Fruit fly (Drosophila melanogaster): ENCODE results near the gene Mur18B.

The Mur18B gene

dm6 chrX:19183121-19183520 lies 29.9 kb upstream of the Mur18B start, which contains the start of gene CG33253:
TSS of gene CG33253 (plus strand) at chrX:19183421.
- TF ChIP-seq CTCF (optimal IDR thresholded peaks at IDR 0.05) (no peak), CG8478 (optimal IDR thresholded peaks at IDR 0.05) (no peak)

dm6 chrX:19187624-19188085 lies 25.4 kb upstream of the Mur18B start, which contains the start of gene Mec2:
TSS of gene Mec2 (plus strand) at chrX:19188035.
- TF ChIP-seq CTCF (optimal IDR thresholded peaks at IDR 0.05) (no peak), CG8478 (optimal IDR thresholded peaks at IDR 0.05) (no peak)

dm6 chrX:19189903-19190302 lies 23.2 kb upstream of the Mur18B start, which contains the start of gene HP1D3csd:
TSS of gene HP1D3csd (plus strand) at chrX:19190214.
- peak in 1 of 2 experiments; percentile 49 for TF ChIP-seq CTCF (optimal IDR thresholded peaks at IDR 0.05)
- TF ChIP-seq CG8478 (optimal IDR thresholded peaks at IDR 0.05) = no peak

- TF ChIP-seq CTCF (optimal IDR thresholded peaks at IDR 0.05) (no peak), CG8478 (optimal IDR thresholded peaks at IDR 0.05) (no peak)
Observed at dm6 chrX:19191050-19191449, 22.0 kb upstream of the Mur18B start.

DNA sequence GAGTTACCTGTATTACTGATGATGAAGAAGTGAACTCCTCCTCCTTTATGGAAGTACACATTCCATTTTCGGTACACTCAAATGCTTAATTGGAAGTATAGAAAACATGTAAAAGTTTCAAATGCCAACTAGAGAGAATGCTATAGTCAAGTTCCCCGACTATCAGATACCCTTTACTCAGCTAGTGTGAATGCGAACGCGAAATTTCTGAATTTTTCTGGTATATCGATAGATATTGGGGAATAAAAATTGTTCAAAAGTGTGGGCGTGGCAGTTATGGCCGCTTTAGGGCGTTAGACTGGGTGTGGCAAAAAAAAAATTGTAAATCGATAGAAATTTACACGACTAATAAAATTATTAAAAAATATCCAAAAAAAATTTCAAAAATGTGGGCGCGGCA lies 21.5 kb upstream of the Mur18B start:
- TF ChIP-seq CG8478 (optimal IDR thresholded peaks at IDR 0.05) (no peak), CTCF (optimal IDR thresholded peaks at IDR 0.05) (no peak)

dm6 chrX:19193336-19193735 lies 19.7 kb upstream of the Mur18B start, which contains the start of the genes CG7914 and CG14194:
TSS of gene CG7914 (minus strand) at chrX:19193448.
TSS of gene CG14194 (plus strand) at chrX:19193555.
- peak in 1 of 2 experiments; percentile 4 for TF ChIP-seq CTCF (optimal IDR thresholded peaks at IDR 0.05)
- no peak for TF ChIP-seq CG8478 (optimal IDR thresholded peaks at IDR 0.05)

- TF ChIP-seq CG8478 (optimal IDR thresholded peaks at IDR 0.05) (no peak), CTCF (optimal IDR thresholded peaks at IDR 0.05) (no peak)
Observed at dm6 chrX:19201630-19202029, 11.4 kb upstream of the Mur18B start, which contains the start of gene CG7990. TSS of gene CG7990 (minus strand) at chrX:19201979.

DNA sequence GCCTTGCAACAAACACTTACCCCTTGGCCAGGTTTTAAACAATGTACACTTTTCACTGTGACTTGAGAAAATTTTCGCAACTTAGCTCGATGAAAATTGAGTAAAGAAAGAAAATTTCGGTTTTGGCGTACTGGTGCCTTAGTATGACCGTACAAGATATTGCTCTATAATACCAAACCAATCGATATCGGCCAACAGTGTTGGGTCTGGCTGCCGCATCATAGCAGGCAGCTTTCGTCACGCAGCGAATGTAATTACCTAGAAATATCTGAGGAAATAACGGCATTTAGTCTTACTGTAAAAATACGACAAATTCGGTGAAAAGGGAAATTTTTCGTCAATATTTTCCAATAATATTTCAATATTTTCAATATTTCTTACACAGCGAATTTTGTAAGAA lies 5.0 kb upstream of the Mur18B start, which contains the start of gene Ulp1:
Ulp1 (minus strand) TSS at position 174 of the 400 bp plus-strand sequence.
- TF ChIP-seq CG8478 (optimal IDR thresholded peaks at IDR 0.05) (no peak), CTCF (optimal IDR thresholded peaks at IDR 0.05) (peak; percentile 58 to 67)

dm6 chrX:19211982-19212381 lies 1.1 kb upstream of the Mur18B start, which contains the start of gene CG14195:
TSS of gene CG14195 (minus strand) at chrX:19212082.
- TF ChIP-seq CTCF (optimal IDR thresholded peaks at IDR 0.05) = no peak
- TF ChIP-seq CG8478 (optimal IDR thresholded peaks at IDR 0.05) = no peak

dm6 chrX:19215215-19215614 lies 2.2 kb downstream of the Mur18B start, which contains the start of gene Muc18B:
TSS of gene Muc18B (plus strand) at chrX:19215515.
- TF ChIP-seq CTCF (optimal IDR thresholded peaks at IDR 0.05) = no peak
- no peak for TF ChIP-seq CG8478 (optimal IDR thresholded peaks at IDR 0.05)

DNA sequence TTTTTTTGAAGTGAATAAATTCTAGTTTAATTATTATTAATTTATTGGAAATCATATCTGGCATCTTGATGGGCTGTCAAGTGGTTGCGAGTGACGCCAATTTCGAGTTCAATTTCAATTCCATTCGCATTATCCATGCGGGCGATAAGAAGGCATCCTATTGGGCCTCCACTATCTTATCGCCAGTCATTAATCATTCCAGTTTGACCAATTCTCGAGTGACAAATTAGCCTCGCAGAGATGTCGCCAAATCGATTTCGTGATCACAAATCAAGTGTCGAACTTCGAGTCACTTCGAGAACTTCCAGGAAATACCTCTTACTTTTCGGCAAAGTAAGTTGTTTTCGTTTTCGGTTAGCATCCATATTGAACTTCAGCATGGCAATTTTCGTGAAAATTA lies 3.6 kb downstream of the Mur18B start:
- TF ChIP-seq CG8478 (optimal IDR thresholded peaks at IDR 0.05) (no peak), CTCF (optimal IDR thresholded peaks at IDR 0.05) (no peak)

DNA sequence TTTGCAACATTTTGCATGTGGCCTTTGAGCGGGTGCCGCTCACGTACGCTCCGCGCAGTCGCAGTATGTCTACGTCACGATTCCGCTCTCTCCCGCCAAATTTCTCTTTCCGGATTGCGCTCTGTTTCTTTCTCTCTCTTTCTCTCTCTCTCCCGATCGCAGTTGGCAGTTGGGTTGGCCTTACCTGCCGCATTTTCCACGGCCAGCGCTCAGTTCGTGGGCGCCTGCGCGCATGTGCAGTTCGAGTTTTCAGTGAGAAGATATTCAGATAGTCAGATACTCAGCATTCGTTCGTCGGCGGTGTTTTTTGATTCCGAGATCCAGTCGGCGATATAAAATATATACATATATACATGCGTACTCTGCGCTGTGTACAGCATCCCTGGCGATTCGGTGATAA lies 7.4 kb downstream of the Mur18B start, which contains the start of gene CG7884:
CG7884 (plus strand) TSS at position 208 of the 400 bp plus-strand sequence.
- TF ChIP-seq CTCF (optimal IDR thresholded peaks at IDR 0.05) = no peak
- TF ChIP-seq CG8478 (optimal IDR thresholded peaks at IDR 0.05) = no peak

DNA sequence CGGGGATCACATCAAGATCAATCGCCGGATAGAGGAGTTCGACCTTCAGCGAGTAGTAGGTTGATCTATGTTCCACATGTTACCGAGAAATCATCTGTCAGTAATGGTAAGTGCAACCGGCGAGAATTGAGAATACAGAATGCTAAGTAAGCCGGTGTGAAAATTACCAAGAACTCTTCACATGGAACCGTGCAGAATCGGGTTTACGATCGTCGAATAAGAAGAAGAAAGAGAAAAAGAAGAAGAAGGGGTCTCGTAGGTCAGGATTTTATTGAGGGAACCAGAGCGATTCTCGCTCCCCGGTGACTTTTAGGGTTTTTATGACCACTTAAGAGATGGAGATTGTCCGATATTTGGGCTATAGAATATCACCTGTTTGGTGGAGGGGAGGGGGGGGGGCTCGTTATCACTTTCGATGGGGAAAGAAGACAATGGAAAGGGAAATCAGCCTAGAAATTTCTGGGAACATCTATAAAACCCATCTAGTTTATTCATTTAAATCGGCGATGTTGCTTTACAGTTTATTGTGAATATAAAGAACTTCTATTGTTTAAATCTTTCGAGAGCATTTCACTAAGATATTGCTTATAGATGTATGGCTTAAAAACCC lies 8.0 kb downstream of the Mur18B start:
- no peak for TF ChIP-seq CTCF (optimal IDR thresholded peaks at IDR 0.05)
- TF ChIP-seq CG8478 (optimal IDR thresholded peaks at IDR 0.05) = no peak

- TF ChIP-seq CG8478 (optimal IDR thresholded peaks at IDR 0.05) (no peak), CTCF (optimal IDR thresholded peaks at IDR 0.05) (no peak)
Observed at dm6 chrX:19224580-19225303, 11.7 kb downstream of the Mur18B start.

- TF ChIP-seq CG8478 (optimal IDR thresholded peaks at IDR 0.05) (no peak), CTCF (optimal IDR thresholded peaks at IDR 0.05) (no peak)
Observed at dm6 chrX:19225304-19225640, 12.2 kb downstream of the Mur18B start.

Data from S2 (cell line).